Worm (Caenorhabditis elegans) whole organism, late embryonic: Measurements from ENCODE around the gene exos-9.

Source experiments
- ama-1 ChIP-seq: fragments of 150-350 bp; optimal IDR thresholded peaks from 2 replicates; lab custom pipeline; 2014
- fax-1 ChIP-seq: sonication (generic microtip); optimal IDR thresholded peaks from 2 replicates; lab custom pipeline; 2016; ENCODE audit warnings: missing genotype, missing genetic modification characterization, missing compliant biosample characterization
- fkh-10 ChIP-seq: fragments of 150-350 bp; optimal IDR thresholded peaks from 2 replicates; lab custom pipeline; 2014; ENCODE audit warnings: missing biosample characterization, missing genetic modification reagents, missing genetic modification characterization
- hlh-13 ChIP-seq: fragments of 200-800 bp; sonication (Bioruptor generic); optimal IDR thresholded peaks from 2 replicates; lab custom pipeline; 2018; ENCODE audit warnings: mild to moderate bottlenecking, missing genetic modification characterization, missing compliant biosample characterization
- hlh-8 ChIP-seq: sonication (generic microtip); optimal IDR thresholded peaks from 2 replicates; lab custom pipeline; 2016; ENCODE audit warnings: missing genotype, missing genetic modification characterization, missing compliant biosample characterization
- pqm-1 ChIP-seq: sonication (generic microtip); optimal IDR thresholded peaks from 2 replicates; lab custom pipeline; 2016; ENCODE audit warnings: missing genetic modification characterization, missing compliant biosample characterization
- rnt-1 ChIP-seq: sonication (generic microtip); optimal IDR thresholded peaks from 2 replicates; lab custom pipeline; 2016; ENCODE audit warnings: missing genetic modification characterization, missing compliant biosample characterization
- ztf-16 ChIP-seq: sonication (generic microtip); optimal IDR thresholded peaks from 2 replicates; lab custom pipeline; 2017; ENCODE audit warnings: missing genetic modification characterization, missing compliant biosample characterization

ce11 chrIII:7203130-7203775 lies 5.4 kb upstream of the exos-9 start:
- TF ChIP-seq ama-1 (lab: Kevin White, UChicago) (no peak), ztf-16 (no peak), fax-1 (tag; lab: Kevin White, UChicago) (no peak), hlh-8 (tag; lab: Kevin White, UChicago) (no peak), fkh-10 (GFP tag; lab: Kevin White, UChicago) (no peak), hlh-13 (GFP tag; lab: Kevin White, UChicago) (no peak), pqm-1 (tag; lab: Kevin White, UChicago) (no peak), rnt-1 (tag; lab: Kevin White, UChicago) (no peak)
